Worm (Caenorhabditis elegans) whole organism, L1 larva: Measurements from ENCODE around the gene Y42H9AR.2.

Source experiments
- C04F5.9 ChIP-seq: sonication (generic microtip); optimal IDR thresholded peaks from 2 replicates; lab custom pipeline; 2016; ENCODE audit warnings: missing genetic modification characterization, missing compliant biosample characterization
- C16A3.4 ChIP-seq: fragments of 150-350 bp; optimal IDR thresholded peaks from 2 replicates; lab custom pipeline; 2014; ENCODE audit warnings: missing biosample characterization, missing genetic modification characterization
- F16B12.6 ChIP-seq: fragments of 150-350 bp; optimal IDR thresholded peaks from 2 replicates; lab custom pipeline; 2014; ENCODE audit warnings: missing biosample characterization, missing genetic modification characterization
- alr-1 ChIP-seq: fragments of 200-800 bp; sonication (Bioruptor generic); optimal IDR thresholded peaks from 2 replicates; lab custom pipeline; 2018; ENCODE audit warnings: borderline replicate concordance, mild to moderate bottlenecking, missing genetic modification characterization, missing compliant biosample characterization
- aly-2 ChIP-seq: fragments of 150-350 bp; optimal IDR thresholded peaks from 2 replicates; lab custom pipeline; 2014; ENCODE audit warnings: missing biosample characterization, missing genetic modification characterization
- ama-1 ChIP-seq: fragments of 150-350 bp; optimal IDR thresholded peaks from 2 replicates; lab custom pipeline; 2014
- blmp-1 ChIP-seq: fragments of 150-350 bp; optimal IDR thresholded peaks from 2 replicates; lab custom pipeline; 2014; ENCODE audit warnings: missing biosample characterization, missing genetic modification characterization
- ceh-63 ChIP-seq: fragments of 200-800 bp; sonication (Bioruptor generic); optimal IDR thresholded peaks from 2 replicates; lab custom pipeline; 2018; ENCODE audit warnings: mild to moderate bottlenecking, missing genetic modification characterization, missing compliant biosample characterization
- ceh-82 ChIP-seq, 3 experiments: fragments of 150-350 bp in 1 of 3; sonication (generic microtip) in 2 of 3; optimal IDR thresholded peaks; 2 replicates each; lab custom pipeline; 2014 to 2017; ENCODE audit warnings: missing biosample characterization in 3 of 3, missing genetic modification characterization in 3 of 3
- ceh-88 ChIP-seq: fragments of 200-800 bp; sonication (Bioruptor generic); IDR thresholded peaks from 2 replicates; pipeline ENCODE4 v1.3.6; 2022; ENCODE audit warnings: missing genetic modification characterization, missing compliant biosample characterization
- dpl-1 ChIP-seq, 3 experiments: fragments of 150-350 bp in 2 of 3; sonication (generic microtip) in 1 of 3; optimal IDR thresholded peaks; 2 replicates each; lab custom pipeline; 2014 to 2017; ENCODE audit warnings: missing biosample characterization in 3 of 3, missing genetic modification characterization in 3 of 3, missing genetic modification reagents in 3 of 3
- dsc-1 ChIP-seq: sonication (generic microtip); optimal IDR thresholded peaks from 2 replicates; lab custom pipeline; 2016; ENCODE audit warnings: mild to moderate bottlenecking, missing genetic modification characterization, missing compliant biosample characterization
- efl-1 ChIP-seq, 4 experiments: fragments of 150-350 bp; optimal IDR thresholded peaks in 3 of 4; peaks in 1 of 4; 1 replicate in 1 of 4; 2 replicates in 3 of 4; lab custom pipeline; 2014; ENCODE audit warnings: missing biosample characterization in 2 of 4, missing genetic modification characterization in 2 of 4, missing genetic modification reagents in 2 of 4
- egl-13 ChIP-seq: sonication (generic microtip); optimal IDR thresholded peaks from 2 replicates; lab custom pipeline; 2016; ENCODE audit warnings: missing genotype, missing genetic modification reagents, missing genetic modification characterization, missing compliant biosample characterization
- elt-2 ChIP-seq: sonication (generic microtip); optimal IDR thresholded peaks from 2 replicates; lab custom pipeline; 2016; ENCODE audit warnings: missing genetic modification characterization, mild to moderate bottlenecking, inconsistent platforms, missing compliant biosample characterization, missing genetic modification reagents
- elt-3 ChIP-seq, 6 experiments: fragments of 150-350 bp in 1 of 6; sonication (generic microtip); optimal IDR thresholded peaks; 2 replicates each; lab custom pipeline; 2017 to 2018; ENCODE audit warnings: missing biosample characterization in 6 of 6, missing genetic modification characterization in 6 of 6, inconsistent platforms in 1 of 6
- fkh-8 ChIP-seq: sonication (generic microtip); optimal IDR thresholded peaks from 2 replicates; lab custom pipeline; 2016; ENCODE audit warnings: mild to moderate bottlenecking, missing genetic modification characterization, missing compliant biosample characterization
- hlh-17 ChIP-seq: fragments of 200-800 bp; sonication (Bioruptor generic); optimal IDR thresholded peaks from 2 replicates; lab custom pipeline; 2018; ENCODE audit warnings: missing genetic modification characterization, mild to moderate bottlenecking, missing compliant biosample characterization, moderate library complexity, borderline replicate concordance
- irx-1 ChIP-seq: sonication (generic microtip); optimal IDR thresholded peaks from 2 replicates; lab custom pipeline; 2016; ENCODE audit warnings: missing genetic modification characterization, missing compliant biosample characterization
- lin-13 ChIP-seq: fragments of 150-350 bp; optimal IDR thresholded peaks from 2 replicates; lab custom pipeline; 2014; ENCODE audit warnings: missing biosample characterization, missing genetic modification reagents, missing genetic modification characterization
- lin-35 ChIP-seq, 2 experiments: fragments of 150-350 bp; optimal IDR thresholded peaks; 2 replicates each; lab custom pipeline; 2014; ENCODE audit warnings: missing biosample characterization in 2 of 2, missing genetic modification characterization in 2 of 2, missing genetic modification reagents in 2 of 2
- lin-39 ChIP-seq: fragments of 150-350 bp; optimal IDR thresholded peaks from 2 replicates; lab custom pipeline; 2014; ENCODE audit warnings: missing biosample characterization, missing genetic modification reagents, missing genetic modification characterization
- lsy-2 ChIP-seq, 2 experiments: fragments of 150-350 bp; optimal IDR thresholded peaks; 2 replicates each; lab custom pipeline; 2014; ENCODE audit warnings: missing biosample characterization in 2 of 2, missing genetic modification characterization in 2 of 2
- mab-9 ChIP-seq: fragments of 200-800 bp; sonication (Bioruptor generic); IDR thresholded peaks from 2 replicates; pipeline ENCODE4 v1.3.6; 2022; ENCODE audit warnings: missing genetic modification reagents, missing genetic modification characterization, missing compliant biosample characterization
- mdl-1 ChIP-seq, 2 experiments: fragments of 150-350 bp; optimal IDR thresholded peaks; 2 replicates each; lab custom pipeline; 2014 to 2017; ENCODE audit warnings: missing biosample characterization in 2 of 2, missing genetic modification characterization in 2 of 2, inconsistent platforms in 1 of 2
- mep-1 ChIP-seq: fragments of 150-350 bp; optimal IDR thresholded peaks from 2 replicates; lab custom pipeline; 2014; ENCODE audit warnings: missing biosample characterization, missing genetic modification characterization
- nhr-12 ChIP-seq: sonication (generic microtip); optimal IDR thresholded peaks from 2 replicates; lab custom pipeline; 2017; ENCODE audit warnings: missing biosample characterization, missing genetic modification characterization
- nhr-19 ChIP-seq: fragments of 200-800 bp; sonication (Bioruptor generic); conservative IDR thresholded peaks from 2 replicates; pipeline ENCODE4 v1.3.6; 2022; ENCODE audit warnings: missing genetic modification characterization, missing compliant biosample characterization
- nhr-20 ChIP-seq: sonication (generic microtip); optimal IDR thresholded peaks from 2 replicates; lab custom pipeline; 2016; ENCODE audit warnings: mild to moderate bottlenecking, missing genetic modification characterization, missing compliant biosample characterization
- nhr-237 ChIP-seq: fragments of 150-350 bp; optimal IDR thresholded peaks from 2 replicates; lab custom pipeline; 2014; ENCODE audit warnings: missing biosample characterization, missing genetic modification characterization
- nhr-71 ChIP-seq: sonication (generic microtip); optimal IDR thresholded peaks from 2 replicates; lab custom pipeline; 2016; ENCODE audit warnings: mild to moderate bottlenecking, missing genetic modification characterization, moderate library complexity, missing compliant biosample characterization
- nhr-90 ChIP-seq: sonication (generic microtip); optimal IDR thresholded peaks from 2 replicates; lab custom pipeline; 2016; ENCODE audit warnings: mild to moderate bottlenecking, missing genetic modification characterization, missing compliant biosample characterization; ENCODE audit not compliant: poor library complexity
- pag-3 ChIP-seq: sonication (generic microtip); optimal IDR thresholded peaks from 2 replicates; lab custom pipeline; 2017; ENCODE audit warnings: missing genetic modification characterization, mild to moderate bottlenecking, missing compliant biosample characterization, antibody characterized with exemption, borderline replicate concordance; ENCODE audit not compliant: insufficient read depth
- pqm-1 ChIP-seq: sonication (generic microtip); optimal IDR thresholded peaks from 3 replicates; lab custom pipeline; 2017; ENCODE audit warnings: missing biosample characterization, missing genetic modification characterization
- rnt-1 ChIP-seq: sonication (generic microtip); optimal IDR thresholded peaks from 2 replicates; lab custom pipeline; 2016; ENCODE audit warnings: mild to moderate bottlenecking, missing genetic modification characterization, moderate library complexity, missing compliant biosample characterization
- skn-1 ChIP-seq: fragments of 150-350 bp; optimal IDR thresholded peaks from 2 replicates; lab custom pipeline; 2014; ENCODE audit warnings: missing biosample characterization, missing genetic modification characterization
- snpc-4 ChIP-seq: fragments of 150-350 bp; optimal IDR thresholded peaks from 2 replicates; lab custom pipeline; 2014; ENCODE audit warnings: missing biosample characterization, missing genetic modification characterization
- snu-23 ChIP-seq: sonication (generic microtip); optimal IDR thresholded peaks from 2 replicates; lab custom pipeline; 2016; ENCODE audit warnings: missing genetic modification characterization, missing compliant biosample characterization
- sup-37 ChIP-seq: fragments of 200-800 bp; sonication (Bioruptor generic); optimal IDR thresholded peaks from 2 replicates; lab custom pipeline; 2018; ENCODE audit warnings: mild to moderate bottlenecking, missing genetic modification characterization, missing compliant biosample characterization
- swsn-7 ChIP-seq: sonication (generic microtip); optimal IDR thresholded peaks from 2 replicates; lab custom pipeline; 2016; ENCODE audit warnings: missing genetic modification characterization, missing compliant biosample characterization
- tbx-2 ChIP-seq: sonication (generic microtip); optimal IDR thresholded peaks from 2 replicates; lab custom pipeline; 2016; ENCODE audit warnings: missing genetic modification characterization, missing compliant biosample characterization
- tlp-1 ChIP-seq: fragments of 150-350 bp; optimal IDR thresholded peaks from 2 replicates; lab custom pipeline; 2014; ENCODE audit warnings: missing biosample characterization, missing genetic modification characterization
- unc-130 ChIP-seq: fragments of 150-350 bp; optimal IDR thresholded peaks from 2 replicates; lab custom pipeline; 2017; ENCODE audit warnings: missing biosample characterization, missing genetic modification characterization, inconsistent platforms
- unc-62 ChIP-seq: fragments of 150-350 bp; optimal IDR thresholded peaks from 2 replicates; lab custom pipeline; 2014; ENCODE audit warnings: missing biosample characterization, missing genetic modification reagents, missing genetic modification characterization
- unc-86 ChIP-seq: sonication (generic microtip); optimal IDR thresholded peaks from 2 replicates; lab custom pipeline; 2016; ENCODE audit warnings: missing genetic modification characterization, missing compliant biosample characterization
- unc-98 ChIP-seq: fragments of 200-800 bp; sonication (Bioruptor generic); IDR thresholded peaks from 2 replicates; pipeline ENCODE4 v1.3.6; 2022; ENCODE audit warnings: missing genetic modification characterization, missing compliant biosample characterization
- vab-15 ChIP-seq: sonication (generic microtip); optimal IDR thresholded peaks from 2 replicates; lab custom pipeline; 2017; ENCODE audit warnings: missing genotype, mild to moderate bottlenecking, missing genetic modification characterization, missing compliant biosample characterization
- xbp-1 ChIP-seq: sonication (generic microtip); optimal IDR thresholded peaks from 2 replicates; lab custom pipeline; 2016; ENCODE audit warnings: missing genetic modification characterization, missing compliant biosample characterization

Gene Y42H9AR.2

DNA sequence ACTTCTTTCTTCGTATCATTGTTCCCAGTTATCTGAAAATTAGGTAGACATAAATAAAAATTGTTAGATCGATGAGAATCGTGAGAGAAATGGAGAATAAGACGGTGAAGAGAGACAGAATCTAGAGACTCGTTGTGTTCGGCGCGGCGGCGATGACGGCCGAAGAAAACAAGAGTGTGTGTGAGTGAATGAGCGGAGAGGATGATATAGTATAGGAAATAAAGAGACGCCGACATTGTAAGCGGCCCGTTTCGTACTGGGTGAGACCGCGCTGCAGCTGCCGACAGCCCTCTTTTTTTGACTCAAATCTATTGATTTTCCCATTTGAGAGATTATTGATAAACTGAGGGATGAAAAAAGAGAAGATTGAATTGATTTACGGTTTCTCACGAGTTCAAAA is 12.5 kb downstream of the Y42H9AR.2 start, which contains the start of gene Y42H9AR.4 (continued):
- no peak for TF ChIP-seq dsc-1 (tag; lab: Kevin White, UChicago)
- no peak for TF ChIP-seq hlh-17 (GFP tag; lab: Kevin White, UChicago)
- no peak for TF ChIP-seq alr-1 (tag; lab: Kevin White, UChicago)
- no peak for TF ChIP-seq aly-2
- TF ChIP-seq mab-9 (GFP tag; lab: Robert Waterston, UW): no peak
- TF ChIP-seq lin-39 (tag; lab: Kevin White, UChicago): no peak
- TF ChIP-seq xbp-1 (tag; lab: Kevin White, UChicago): no peak
- TF ChIP-seq pqm-1 (tag; lab: Kevin White, UChicago): no peak
- peak; percentile 43 for TF ChIP-seq rnt-1
- no peak for TF ChIP-seq egl-13 (tag; lab: Kevin White, UChicago)
- no peak for TF ChIP-seq unc-98
- no peak for TF ChIP-seq swsn-7
- TF ChIP-seq mdl-1 (tag; optimal IDR thresholded peaks at IDR 0.05; lab: Kevin White, UChicago): peak in 1 of 2 experiments; percentile 3
- peak in 1 of 3 experiments; percentile 38 for TF ChIP-seq ceh-82 (tag; optimal IDR thresholded peaks at IDR 0.05; lab: Kevin White, UChicago)
- TF ChIP-seq nhr-71: peak; percentile 30
- TF ChIP-seq skn-1 (tag; lab: Kevin White, UChicago): peak; percentile 22
- peak; percentile 56 for TF ChIP-seq blmp-1 (tag; lab: Kevin White, UChicago)
- TF ChIP-seq nhr-19: no peak
- TF ChIP-seq lin-35 (GFP tag; optimal IDR thresholded peaks at IDR 0.05; lab: Kevin White, UChicago): peak in 1 of 2 experiments; percentile 8
- no peak for TF ChIP-seq tlp-1 (tag; lab: Kevin White, UChicago)
- peak; percentile 13 for TF ChIP-seq lsy-2 (tag; optimal IDR thresholded peaks at IDR 0.05; lab: Kevin White, UChicago)
- TF ChIP-seq irx-1 (tag; lab: Kevin White, UChicago): no peak
- no peak for TF ChIP-seq nhr-237 (tag; lab: Kevin White, UChicago)
- TF ChIP-seq, all 84 proteins: peak for 16

DNA sequence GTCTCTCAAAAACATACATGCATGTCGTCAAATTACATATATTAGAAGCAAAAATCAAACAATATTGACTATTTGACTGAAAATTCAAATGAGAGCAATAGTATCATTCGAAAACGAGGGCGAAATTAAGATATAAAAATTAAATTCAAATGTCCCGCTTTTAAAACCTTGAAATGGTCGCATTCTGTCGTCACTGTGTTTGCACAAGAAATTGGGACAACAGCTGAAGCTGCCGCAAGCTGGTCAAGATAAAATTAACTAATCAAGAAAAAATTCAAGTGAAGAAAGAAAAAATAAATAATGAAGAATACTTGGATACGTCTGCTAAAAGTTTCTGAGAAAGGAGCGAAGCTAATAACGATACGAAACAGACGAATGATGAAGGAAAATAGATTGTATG is 12.9 kb downstream of the Y42H9AR.2 start:
- TF ChIP-seq mab-9 (GFP tag; lab: Robert Waterston, UW): no peak
- TF ChIP-seq mdl-1 (tag; optimal IDR thresholded peaks at IDR 0.05; lab: Kevin White, UChicago): no peak
- TF ChIP-seq nhr-71: no peak
- peak; percentile 17 for TF ChIP-seq vab-15 (tag; lab: Kevin White, UChicago)
- peak; percentile 53 for TF ChIP-seq unc-130 (tag; lab: Kevin White, UChicago)
- no peak for TF ChIP-seq nhr-20 (tag; lab: Kevin White, UChicago)
- no peak for TF ChIP-seq swsn-7
- TF ChIP-seq ceh-63: no peak
- no peak for TF ChIP-seq alr-1 (tag; lab: Kevin White, UChicago)
- TF ChIP-seq dpl-1 (GFP tag; optimal IDR thresholded peaks at IDR 0.05; lab: Kevin White, UChicago): peak; percentile 48 to 85 (median 77)
- TF ChIP-seq fkh-8 (tag; lab: Kevin White, UChicago): no peak
- no peak for TF ChIP-seq hlh-17 (GFP tag; lab: Kevin White, UChicago)
- TF ChIP-seq sup-37 (GFP tag; lab: Kevin White, UChicago): no peak
- no peak for TF ChIP-seq C04F5.9
- TF ChIP-seq blmp-1 (tag; lab: Kevin White, UChicago): peak; percentile 25
- no peak for TF ChIP-seq elt-3 (tag; optimal IDR thresholded peaks at IDR 0.05; lab: Kevin White, UChicago)
- no peak for TF ChIP-seq snu-23 (GFP tag; lab: Kevin White, UChicago)
- TF ChIP-seq mep-1 (tag; lab: Kevin White, UChicago): no peak
- TF ChIP-seq ceh-82 (tag; optimal IDR thresholded peaks at IDR 0.05; lab: Kevin White, UChicago): peak in 1 of 3 experiments; percentile 7
- no peak for TF ChIP-seq pag-3 (tag; lab: Kevin White, UChicago)
- TF ChIP-seq lsy-2 (tag; optimal IDR thresholded peaks at IDR 0.05; lab: Kevin White, UChicago): peak in 1 of 2 experiments; percentile 18
- TF ChIP-seq lin-35 (GFP tag; optimal IDR thresholded peaks at IDR 0.05; lab: Kevin White, UChicago): peak; percentile 67 to 86
- peak; percentile 81 for TF ChIP-seq F16B12.6
- no peak for TF ChIP-seq tbx-2
- TF ChIP-seq ceh-88 (GFP tag; lab: Robert Waterston, UW): no peak
- TF ChIP-seq unc-62 (GFP tag; lab: Kevin White, UChicago): no peak
- TF ChIP-seq nhr-90: no peak
- TF ChIP-seq unc-86 (tag; lab: Kevin White, UChicago): no peak
- TF ChIP-seq unc-98: no peak
- TF ChIP-seq nhr-12 (tag; lab: Kevin White, UChicago): no peak
- TF ChIP-seq efl-1 (optimal IDR thresholded peaks at IDR 0.05; lab: Kevin White, UChicago): peak in 1 of 2 experiments; percentile 72
- peak; percentile 81 to 98 for TF ChIP-seq efl-1 (GFP tag; optimal IDR thresholded peaks at IDR 0.05 in 1 of 2; lab: Kevin White, UChicago)
- no peak for TF ChIP-seq elt-2 (tag; lab: Kevin White, UChicago)
- no peak for TF ChIP-seq tlp-1 (tag; lab: Kevin White, UChicago)
- TF ChIP-seq C16A3.4 (tag; lab: Kevin White, UChicago): peak; percentile 11
- no peak for TF ChIP-seq skn-1 (tag; lab: Kevin White, UChicago)
- no peak for TF ChIP-seq snpc-4 (tag; lab: Kevin White, UChicago)
- TF ChIP-seq ama-1 (lab: Kevin White, UChicago): no peak
- TF ChIP-seq nhr-19: no peak
- no peak for TF ChIP-seq lin-13
- TF ChIP-seq, all 84 proteins: peak for 10
